Worm (Caenorhabditis elegans) whole organism, young adult: Measurements from ENCODE around the gene gcy-31.

Source experiments
- D2030.7 ChIP-seq: fragments of 200-800 bp; sonication (Bioruptor generic); IDR thresholded peaks from 2 replicates; pipeline ENCODE4 v1.3.6; 2022; ENCODE audit warnings: missing genetic modification reagents, missing genetic modification characterization, missing compliant biosample characterization
- F10E7.11 ChIP-seq: sonication (generic microtip); optimal IDR thresholded peaks from 2 replicates; lab custom pipeline; 2017; ENCODE audit warnings: mild to moderate bottlenecking, missing genetic modification characterization, moderate library complexity, missing compliant biosample characterization
- F23B12.7 ChIP-seq: sonication (generic microtip); optimal IDR thresholded peaks from 2 replicates; lab custom pipeline; 2017; ENCODE audit warnings: missing genetic modification characterization, mild to moderate bottlenecking, missing compliant biosample characterization, antibody characterized with exemption, moderate library complexity; ENCODE audit not compliant: insufficient read depth
- F37B4.10 ChIP-seq: fragments of 200-800 bp; sonication (Bioruptor generic); IDR thresholded peaks from 2 replicates; pipeline ENCODE4 v1.3.6; 2022; ENCODE audit warnings: missing genetic modification characterization, missing compliant biosample characterization
- F39B2.1 ChIP-seq: fragments of 200-800 bp; sonication (Bioruptor generic); IDR thresholded peaks from 2 replicates; pipeline ENCODE4 v1.3.6; 2022; ENCODE audit warnings: missing genetic modification reagents, missing genetic modification characterization, missing compliant biosample characterization
- F52B5.7 ChIP-seq: sonication (generic microtip); optimal IDR thresholded peaks from 2 replicates; lab custom pipeline; 2016; ENCODE audit warnings: mild to moderate bottlenecking, missing genetic modification characterization, missing compliant biosample characterization
- F57A8.1 ChIP-seq: fragments of 200-800 bp; sonication (Bioruptor generic); optimal IDR thresholded peaks from 2 replicates; lab custom pipeline; 2018; ENCODE audit warnings: mild to moderate bottlenecking, missing genetic modification characterization, moderate library complexity, missing compliant biosample characterization
- Y53G8AR.9 ChIP-seq: fragments of 200-800 bp; sonication (Bioruptor generic); conservative IDR thresholded peaks from 2 replicates; pipeline ENCODE4 v1.3.6; 2022; ENCODE audit warnings: missing genetic modification reagents, missing genetic modification characterization, missing compliant biosample characterization
- Y56A3A.18 ChIP-seq: fragments of 200-800 bp; sonication (Bioruptor generic); IDR thresholded peaks from 2 replicates; pipeline ENCODE4 v1.3.6; 2022; ENCODE audit warnings: missing genetic modification reagents, missing genetic modification characterization, missing compliant biosample characterization
- Y67H2A.10 ChIP-seq: fragments of 200-800 bp; sonication (Bioruptor generic); conservative IDR thresholded peaks from 2 replicates; pipeline ENCODE4 v1.3.6; 2022; ENCODE audit warnings: missing genetic modification reagents, missing genetic modification characterization, missing compliant biosample characterization
- Y79H2A.3 ChIP-seq: fragments of 200-800 bp; sonication (Bioruptor generic); conservative IDR thresholded peaks from 2 replicates; pipeline ENCODE4 v1.3.6; 2022; ENCODE audit warnings: missing genetic modification reagents, missing genetic modification characterization, missing compliant biosample characterization
- ama-1 ChIP-seq, 3 experiments: fragments of 150-350 bp in 1 of 3; sonication (generic microtip) in 2 of 3; optimal IDR thresholded peaks; 2 replicates each; lab custom pipeline; 2014 to 2018; ENCODE audit warnings: missing biosample characterization in 2 of 3, missing genetic modification characterization in 2 of 3, missing genetic modification reagents in 2 of 3
- aptf-2 ChIP-seq: fragments of 200-800 bp; sonication (Bioruptor generic); conservative IDR thresholded peaks from 2 replicates; pipeline ENCODE4 v1.3.6; 2022; ENCODE audit warnings: missing genetic modification reagents, missing genetic modification characterization, missing compliant biosample characterization
- atf-7 ChIP-seq: sonication (generic microtip); optimal IDR thresholded peaks from 2 replicates; lab custom pipeline; 2017; ENCODE audit warnings: mild to moderate bottlenecking, missing genetic modification characterization, missing compliant biosample characterization
- athp-1 ChIP-seq: sonication (generic microtip); optimal IDR thresholded peaks from 2 replicates; lab custom pipeline; 2017; ENCODE audit warnings: mild to moderate bottlenecking, missing genetic modification characterization, missing compliant biosample characterization
- attf-5 ChIP-seq: fragments of 200-800 bp; sonication (Bioruptor generic); optimal IDR thresholded peaks from 2 replicates; lab custom pipeline; 2018; ENCODE audit warnings: mild to moderate bottlenecking, missing genetic modification characterization, missing compliant biosample characterization
- bed-2 ChIP-seq: fragments of 200-800 bp; sonication (Bioruptor generic); IDR thresholded peaks from 2 replicates; pipeline ENCODE4 v1.3.6; 2022; ENCODE audit warnings: missing genetic modification reagents, missing genetic modification characterization, missing compliant biosample characterization
- ceh-100 ChIP-seq: fragments of 200-800 bp; sonication (Bioruptor generic); IDR thresholded peaks from 2 replicates; pipeline ENCODE4 v1.3.6; 2022; ENCODE audit warnings: missing genetic modification reagents, missing genetic modification characterization, missing compliant biosample characterization
- ceh-91 ChIP-seq: fragments of 200-800 bp; sonication (Bioruptor generic); IDR thresholded peaks from 2 replicates; pipeline ENCODE4 v1.3.6; 2022; ENCODE audit warnings: missing genetic modification reagents, missing genetic modification characterization, missing compliant biosample characterization
- dpff-1 ChIP-seq: sonication (generic microtip); optimal IDR thresholded peaks from 2 replicates; lab custom pipeline; 2017; ENCODE audit warnings: mild to moderate bottlenecking, missing genetic modification characterization, missing compliant biosample characterization
- efl-1 ChIP-seq: fragments of 150-350 bp; optimal IDR thresholded peaks from 2 replicates; lab custom pipeline; 2014; ENCODE audit warnings: missing biosample characterization, missing genetic modification reagents, missing genetic modification characterization
- gei-17 ChIP-seq: fragments of 200-800 bp; sonication (Bioruptor generic); optimal IDR thresholded peaks from 2 replicates; lab custom pipeline; 2018; ENCODE audit warnings: mild to moderate bottlenecking, missing genetic modification characterization, missing compliant biosample characterization
- him-1 ChIP-seq: sonication (generic microtip); optimal IDR thresholded peaks from 2 replicates; lab custom pipeline; 2016; ENCODE audit warnings: missing genotype, missing genetic modification reagents, missing genetic modification characterization, missing compliant biosample characterization
- hmg-1.2 ChIP-seq: fragments of 200-800 bp; sonication (Bioruptor generic); IDR thresholded peaks from 2 replicates; pipeline ENCODE4 v1.3.6; 2022; ENCODE audit warnings: missing genetic modification reagents, missing genetic modification characterization, missing compliant biosample characterization
- hsf-1 ChIP-seq: fragments of 200-800 bp; sonication (Bioruptor generic); IDR thresholded peaks from 2 replicates; pipeline ENCODE4 v1.3.6; 2022; ENCODE audit warnings: missing genetic modification reagents, missing genetic modification characterization, missing compliant biosample characterization
- let-526 ChIP-seq: fragments of 200-800 bp; sonication (Bioruptor generic); IDR thresholded peaks from 2 replicates; pipeline ENCODE4 v1.3.6; 2022; ENCODE audit warnings: missing genetic modification reagents, missing genetic modification characterization, missing compliant biosample characterization
- lin-54 ChIP-seq: fragments of 200-800 bp; sonication (Bioruptor generic); optimal IDR thresholded peaks from 2 replicates; lab custom pipeline; 2018; ENCODE audit warnings: mild to moderate bottlenecking, missing genetic modification characterization, missing compliant biosample characterization
- lir-1 ChIP-seq: fragments of 200-800 bp; sonication (Bioruptor generic); conservative IDR thresholded peaks from 2 replicates; pipeline ENCODE4 v1.3.6; 2022; ENCODE audit warnings: missing genetic modification reagents, missing genetic modification characterization, missing compliant biosample characterization
- mes-4 ChIP-seq: sonication (generic microtip); optimal IDR thresholded peaks from 2 replicates; lab custom pipeline; 2016; ENCODE audit warnings: missing genotype, missing genetic modification characterization, missing compliant biosample characterization
- nfya-2 ChIP-seq: fragments of 200-800 bp; sonication (Bioruptor generic); IDR thresholded peaks from 2 replicates; pipeline ENCODE4 v1.3.6; 2022; ENCODE audit warnings: missing genetic modification reagents, missing genetic modification characterization, missing compliant biosample characterization
- nhr-120 ChIP-seq: fragments of 200-800 bp; sonication (Bioruptor generic); IDR thresholded peaks from 2 replicates; pipeline ENCODE4 v1.3.6; 2022; ENCODE audit warnings: missing genetic modification characterization, missing compliant biosample characterization
- nhr-27 ChIP-seq: fragments of 200-800 bp; sonication (Bioruptor generic); optimal IDR thresholded peaks from 2 replicates; lab custom pipeline; 2018; ENCODE audit warnings: mild to moderate bottlenecking, missing genetic modification characterization, moderate library complexity, missing compliant biosample characterization
- nhr-90 ChIP-seq: sonication (generic microtip); optimal IDR thresholded peaks from 2 replicates; lab custom pipeline; 2016; ENCODE audit warnings: missing genotype, mild to moderate bottlenecking, missing genetic modification characterization, missing compliant biosample characterization
- pha-4 ChIP-seq: fragments of 150-350 bp; sonication (generic microtip); optimal IDR thresholded peaks from 2 replicates; lab custom pipeline; 2014; ENCODE audit warnings: missing biosample characterization, missing genetic modification reagents, missing genetic modification characterization
- rcor-1 ChIP-seq: fragments of 200-800 bp; sonication (Bioruptor generic); IDR thresholded peaks from 2 replicates; pipeline ENCODE4 v1.3.6; 2022; ENCODE audit warnings: missing genetic modification reagents, missing genetic modification characterization, missing compliant biosample characterization
- tbp1 ChIP-seq: fragments of 200-800 bp; sonication (Bioruptor generic); optimal IDR thresholded peaks from 2 replicates; lab custom pipeline; 2018; ENCODE audit warnings: mild to moderate bottlenecking, missing genetic modification characterization, missing compliant biosample characterization
- ztf-25 ChIP-seq: fragments of 200-800 bp; sonication (Bioruptor generic); IDR thresholded peaks from 2 replicates; pipeline ENCODE4 v1.3.6; 2022; ENCODE audit warnings: missing genetic modification reagents, missing genetic modification characterization, missing compliant biosample characterization
- ztf-26 ChIP-seq: sonication (generic microtip); optimal IDR thresholded peaks from 2 replicates; lab custom pipeline; 2017; ENCODE audit warnings: missing genetic modification characterization, missing compliant biosample characterization
- ztf-3 ChIP-seq: fragments of 200-800 bp; sonication (Bioruptor generic); optimal IDR thresholded peaks from 2 replicates; lab custom pipeline; 2018; ENCODE audit warnings: mild to moderate bottlenecking, missing genetic modification characterization, missing compliant biosample characterization

Gene gcy-31

DNA sequence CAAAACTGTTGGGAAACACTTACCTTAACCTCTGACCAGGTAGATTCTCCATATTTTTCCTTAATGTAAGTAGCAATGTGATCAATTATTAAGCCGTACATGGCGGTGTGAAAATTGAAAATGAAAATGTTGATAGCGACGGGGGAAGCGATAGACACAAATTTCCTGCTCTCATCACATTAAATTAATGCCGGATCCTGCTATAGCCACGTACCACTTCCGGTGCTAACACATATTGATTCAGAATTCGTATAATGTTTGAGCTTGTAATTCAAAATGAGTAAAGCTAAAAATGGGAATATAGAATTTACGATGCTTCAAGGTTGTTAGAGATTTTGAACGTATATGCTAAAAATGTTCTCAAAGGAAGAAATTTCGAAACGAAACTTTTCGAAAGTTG, at the start of gene gcy-31:
TSS of gene gcy-31 (minus strand) at position 101 of the 400 bp plus-strand sequence.
- no peak for TF ChIP-seq F10E7.11
- no peak for TF ChIP-seq D2030.7
- no peak for TF ChIP-seq ama-1 (optimal IDR thresholded peaks at IDR 0.05; lab: Kevin White, UChicago)
- TF ChIP-seq ama-1 (GFP tag; optimal IDR thresholded peaks at IDR 0.05; lab: Kevin White, UChicago) = no peak
- no peak for TF ChIP-seq him-1 (tag; lab: Kevin White, UChicago)
- no peak for TF ChIP-seq Y67H2A.10 (GFP tag; lab: Robert Waterston, UW)
- no peak for TF ChIP-seq lin-54 (GFP tag; lab: Kevin White, UChicago)
- TF ChIP-seq atf-7 (tag; lab: Kevin White, UChicago) = no peak

DNA sequence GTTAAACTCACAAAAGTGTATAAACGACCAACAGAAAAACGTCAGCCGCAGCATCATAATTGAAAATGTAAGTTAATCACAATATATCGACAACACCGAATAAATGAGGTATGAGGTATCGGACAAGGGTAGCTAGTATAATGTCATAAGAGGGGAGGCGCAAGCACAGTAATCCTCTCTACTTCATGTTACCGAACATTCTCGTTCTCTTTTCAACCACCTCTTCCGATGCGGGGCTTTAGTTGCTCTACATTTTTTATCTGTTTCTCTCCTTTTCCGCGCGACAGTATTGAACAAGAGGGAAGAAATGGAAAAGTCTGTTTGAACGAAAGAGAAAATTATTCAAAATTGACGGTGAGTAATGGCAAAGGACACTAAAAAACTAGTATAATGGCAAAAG, 48.6 kb upstream of the gcy-31 start, which contains the start of gene R04B3.3:
TSS of gene R04B3.3 (minus strand) at position 101 of the 400 bp plus-strand sequence.
- TF ChIP-seq F39B2.1 = no peak
- no peak for TF ChIP-seq nhr-90 (tag; lab: Kevin White, UChicago)
- TF ChIP-seq efl-1 (GFP tag; lab: Kevin White, UChicago) = no peak
- TF ChIP-seq gei-17 (GFP tag; lab: Kevin White, UChicago) = no peak

DNA sequence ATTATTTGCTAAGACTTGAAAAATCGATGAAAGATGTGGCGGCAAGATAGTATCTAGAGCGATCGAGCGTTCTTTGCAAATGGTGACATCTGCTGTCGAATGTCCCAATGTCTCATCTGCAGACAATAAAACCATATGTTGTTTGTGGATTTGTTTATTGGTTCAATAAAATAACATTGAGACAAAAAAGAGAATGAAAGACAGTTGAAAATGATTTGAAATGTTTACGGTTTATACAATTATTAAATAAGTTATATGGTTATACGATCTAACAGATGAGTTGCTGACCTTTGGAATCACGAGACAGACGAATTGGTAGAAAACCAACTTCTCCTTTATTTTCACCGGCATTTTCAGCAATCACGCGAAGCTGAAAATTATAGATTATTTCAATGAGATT, 46.3 kb upstream of the gcy-31 start, which contains the start of gene R04B3.2:
TSS of gene R04B3.2 (minus strand) at position 101 of the 400 bp plus-strand sequence.
- TF ChIP-seq hmg-1.2 (no peak), F37B4.10 (no peak), dpff-1 (tag; lab: Kevin White, UChicago) (no peak), ama-1 (optimal IDR thresholded peaks at IDR 0.05; lab: Kevin White, UChicago) (no peak), ama-1 (GFP tag; optimal IDR thresholded peaks at IDR 0.05; lab: Kevin White, UChicago) (no peak), F23B12.7 (tag; lab: Kevin White, UChicago) (no peak), mes-4 (no peak), ztf-26 (tag; lab: Kevin White, UChicago) (no peak), Y56A3A.18 (no peak)

DNA sequence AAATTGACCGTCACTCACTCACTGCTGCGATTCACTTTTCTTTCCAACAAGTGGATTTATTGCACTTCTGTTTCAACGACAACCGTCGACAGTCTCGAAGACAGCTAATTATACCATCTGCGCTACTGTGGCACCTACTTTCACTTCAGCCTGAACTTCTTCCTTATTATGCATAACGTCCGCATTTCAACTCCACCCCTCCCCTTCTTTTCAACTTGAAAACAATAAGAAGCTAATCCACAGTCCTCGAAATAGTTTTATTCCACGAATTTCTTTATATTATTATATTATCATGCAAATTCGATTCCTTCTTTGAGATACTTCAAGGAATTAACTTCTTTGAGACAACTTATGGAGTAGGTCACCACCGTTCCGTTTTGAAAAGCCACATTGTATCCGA, 44.0 kb upstream of the gcy-31 start, which contains the start of gene R04B3.1:
TSS of gene R04B3.1 (minus strand) at position 101 of the 400 bp plus-strand sequence.
- TF ChIP-seq ceh-91 (GFP tag; lab: Robert Waterston, UW) (no peak), Y53G8AR.9 (GFP tag; lab: Robert Waterston, UW) (no peak), bed-2 (GFP tag; lab: Robert Waterston, UW) (no peak), F37B4.10 (no peak), pha-4 (tag; lab: Kevin White, UChicago) (no peak), aptf-2 (GFP tag; lab: Robert Waterston, UW) (no peak)

ce11 chrX:2464064-2464463, 36.8 kb upstream of the gcy-31 start:
- no peak for TF ChIP-seq nhr-27 (tag; lab: Kevin White, UChicago)
- no peak for TF ChIP-seq Y79H2A.3
- TF ChIP-seq ztf-3 (GFP tag; lab: Kevin White, UChicago) = no peak
- no peak for TF ChIP-seq nhr-120
- no peak for TF ChIP-seq D2030.7
- TF ChIP-seq ceh-100 (GFP tag; lab: Robert Waterston, UW) = no peak
- TF ChIP-seq F52B5.7 (tag; lab: Kevin White, UChicago) = no peak
- TF ChIP-seq hsf-1 (GFP tag; lab: Robert Waterston, UW) = no peak
- TF ChIP-seq ztf-25 (GFP tag; lab: Robert Waterston, UW) = no peak
- no peak for TF ChIP-seq hmg-1.2
- no peak for TF ChIP-seq attf-5 (GFP tag; lab: Kevin White, UChicago)
- TF ChIP-seq let-526 (GFP tag; lab: Robert Waterston, UW) = no peak
- no peak for TF ChIP-seq rcor-1 (GFP tag; lab: Robert Waterston, UW)
- TF ChIP-seq Y56A3A.18 = no peak
- TF ChIP-seq athp-1 (tag; lab: Kevin White, UChicago) = no peak
- TF ChIP-seq tbp1 (GFP tag; lab: Kevin White, UChicago) = no peak
- no peak for TF ChIP-seq him-1 (tag; lab: Kevin White, UChicago)
- no peak for TF ChIP-seq lir-1 (GFP tag; lab: Robert Waterston, UW)
- no peak for TF ChIP-seq F57A8.1 (GFP tag; lab: Kevin White, UChicago)
- TF ChIP-seq nfya-2 = no peak
